Worm (Caenorhabditis elegans) whole organism, L4 larva: Measurements from ENCODE around the gene mksr-2.
A peak's percentile ranks its signal among the peaks of the same experiment; 100 is the strongest.

Experiments
- D1046.2 ChIP-seq: fragments of 200-800 bp; sonication (Bioruptor generic); IDR thresholded peaks from 2 replicates; pipeline ENCODE4 v1.3.6; 2022; ENCODE audit warnings: missing genetic modification characterization, missing compliant biosample characterization
- F10B5.3 ChIP-seq: sonication (generic microtip); optimal IDR thresholded peaks from 2 replicates; lab custom pipeline; 2016; ENCODE audit warnings: mild to moderate bottlenecking, missing genetic modification characterization, missing compliant biosample characterization
- F37D6.2 ChIP-seq: sonication (generic microtip); optimal IDR thresholded peaks from 2 replicates; lab custom pipeline; 2016; ENCODE audit warnings: mild to moderate bottlenecking, missing genetic modification characterization, missing compliant biosample characterization
- F49E8.2 ChIP-seq: sonication (generic microtip); optimal IDR thresholded peaks from 2 replicates; lab custom pipeline; 2016; ENCODE audit warnings: missing compliant biosample characterization, mild to moderate bottlenecking, missing genetic modification characterization, borderline replicate concordance
- R02D3.7 ChIP-seq: fragments of 150-350 bp; sonication (generic microtip); optimal IDR thresholded peaks from 3 replicates; lab custom pipeline; 2014; ENCODE audit warnings: missing biosample characterization, missing genetic modification characterization
- T20F7.1 ChIP-seq: fragments of 200-800 bp; sonication (Bioruptor generic); optimal IDR thresholded peaks from 2 replicates; lab custom pipeline; 2018; ENCODE audit warnings: mild to moderate bottlenecking, missing genetic modification characterization, missing compliant biosample characterization
- T26A8.4 ChIP-seq: fragments of 200-800 bp; sonication (Bioruptor generic); IDR thresholded peaks from 2 replicates; pipeline ENCODE4 v1.3.6; 2022; ENCODE audit warnings: missing genetic modification characterization, missing compliant biosample characterization
- Y105C5A.15 ChIP-seq: fragments of 200-800 bp; sonication (Bioruptor generic); IDR thresholded peaks from 2 replicates; pipeline ENCODE4 v1.3.6; 2022; ENCODE audit warnings: missing genetic modification characterization, missing compliant biosample characterization
- Y5F2A.4 ChIP-seq: fragments of 200-800 bp; sonication (Bioruptor generic); optimal IDR thresholded peaks from 2 replicates; lab custom pipeline; 2018; ENCODE audit warnings: mild to moderate bottlenecking, missing genetic modification characterization, missing compliant biosample characterization
- ZK337.2 ChIP-seq: fragments of 200-800 bp; sonication (Bioruptor generic); IDR thresholded peaks from 2 replicates; pipeline ENCODE4 v1.3.6; 2022; ENCODE audit warnings: missing genetic modification reagents, missing genetic modification characterization, missing compliant biosample characterization
- ZK546.5 ChIP-seq, 2 experiments: sonication (generic microtip); optimal IDR thresholded peaks; 2 replicates each; lab custom pipeline; 2017; ENCODE audit warnings: missing biosample characterization in 2 of 2, missing genetic modification characterization in 2 of 2
- ama-1 ChIP-seq: fragments of 150-350 bp; optimal IDR thresholded peaks from 2 replicates; lab custom pipeline; 2014; ENCODE audit warnings: inconsistent platforms, mixed read lengths
- attf-4 ChIP-seq: sonication (generic microtip); optimal IDR thresholded peaks from 3 replicates; lab custom pipeline; 2017; ENCODE audit warnings: missing biosample characterization, missing genetic modification characterization
- ceh-28 ChIP-seq: fragments of 150-350 bp; optimal IDR thresholded peaks from 2 replicates; lab custom pipeline; 2014; ENCODE audit warnings: missing biosample characterization, missing genetic modification reagents, missing genetic modification characterization
- ceh-82 ChIP-seq: sonication (generic microtip); optimal IDR thresholded peaks from 2 replicates; lab custom pipeline; 2017; ENCODE audit warnings: missing biosample characterization, missing genetic modification characterization
- daf-19 ChIP-seq: fragments of 200-800 bp; sonication (Bioruptor generic); conservative IDR thresholded peaks from 2 replicates; pipeline ENCODE4 v1.3.6; 2022; ENCODE audit warnings: missing genetic modification characterization, missing compliant biosample characterization
- dpl-1 ChIP-seq: fragments of 150-350 bp; optimal IDR thresholded peaks from 2 replicates; lab custom pipeline; 2014; ENCODE audit warnings: missing biosample characterization, missing genetic modification reagents, missing genetic modification characterization
- egl-43 ChIP-seq: fragments of 200-800 bp; sonication (Bioruptor generic); IDR thresholded peaks from 2 replicates; pipeline ENCODE4 v1.3.6; 2022; ENCODE audit warnings: missing genetic modification reagents, missing genetic modification characterization, missing compliant biosample characterization
- hif-1 ChIP-seq, 2 experiments: sonication (generic microtip); optimal IDR thresholded peaks; 2 replicates each; lab custom pipeline; 2016 to 2017; ENCODE audit warnings: missing compliant biosample characterization in 2 of 2, missing genetic modification characterization in 2 of 2, missing genetic modification reagents in 2 of 2, missing genotype in 2 of 2, mild to moderate bottlenecking in 1 of 2
- lim-7 ChIP-seq: fragments of 200-800 bp; sonication (Bioruptor generic); IDR thresholded peaks from 2 replicates; pipeline ENCODE4 v1.3.6; 2022; ENCODE audit warnings: missing genetic modification characterization, missing compliant biosample characterization
- lin-13 ChIP-seq: fragments of 150-350 bp; optimal IDR thresholded peaks from 2 replicates; lab custom pipeline; 2014; ENCODE audit warnings: missing biosample characterization, missing genetic modification reagents, missing genetic modification characterization
- lin-38 ChIP-seq: fragments of 200-800 bp; sonication (Bioruptor generic); IDR thresholded peaks from 2 replicates; pipeline ENCODE4 v1.3.6; 2022; ENCODE audit warnings: missing genetic modification reagents, missing genetic modification characterization, missing compliant biosample characterization
- lin-39 ChIP-seq: fragments of 150-350 bp; optimal IDR thresholded peaks from 2 replicates; lab custom pipeline; 2014; ENCODE audit warnings: missing biosample characterization, missing genetic modification reagents, missing genetic modification characterization
- mdt-29 ChIP-seq: fragments of 200-800 bp; sonication (Bioruptor generic); IDR thresholded peaks from 2 replicates; pipeline ENCODE4 v1.3.6; 2022; ENCODE audit warnings: missing genetic modification reagents, missing genetic modification characterization, missing compliant biosample characterization
- mep-1 ChIP-seq: fragments of 150-350 bp; sonication (generic microtip); optimal IDR thresholded peaks from 3 replicates; lab custom pipeline; 2014; ENCODE audit warnings: missing biosample characterization, missing genetic modification characterization
- mxl-2 ChIP-seq: fragments of 200-800 bp; sonication (Bioruptor generic); conservative IDR thresholded peaks from 2 replicates; pipeline ENCODE4 v1.3.6; 2022; ENCODE audit warnings: missing genetic modification reagents, missing genetic modification characterization, missing compliant biosample characterization
- mxl-3 ChIP-seq: fragments of 200-800 bp; sonication (Bioruptor generic); optimal IDR thresholded peaks from 2 replicates; lab custom pipeline; 2018; ENCODE audit warnings: mild to moderate bottlenecking, missing genetic modification characterization, missing compliant biosample characterization
- nhr-10 ChIP-seq: fragments of 150-350 bp; optimal IDR thresholded peaks from 2 replicates; lab custom pipeline; 2014; ENCODE audit warnings: missing biosample characterization, missing genetic modification characterization
- nhr-102 ChIP-seq: sonication (generic microtip); optimal IDR thresholded peaks from 2 replicates; lab custom pipeline; 2016; ENCODE audit warnings: mild to moderate bottlenecking, missing genetic modification characterization, moderate library complexity, missing compliant biosample characterization
- nhr-11 ChIP-seq: fragments of 150-350 bp; optimal IDR thresholded peaks from 2 replicates; lab custom pipeline; 2014; ENCODE audit warnings: missing biosample characterization, missing genetic modification characterization
- nhr-111 ChIP-seq: fragments of 200-800 bp; sonication (Bioruptor generic); optimal IDR thresholded peaks from 2 replicates; lab custom pipeline; 2018; ENCODE audit warnings: mild to moderate bottlenecking, missing genetic modification characterization, missing compliant biosample characterization
- nhr-25 ChIP-seq: sonication (generic microtip); optimal IDR thresholded peaks from 2 replicates; lab custom pipeline; 2017; ENCODE audit warnings: missing genetic modification characterization, mild to moderate bottlenecking, missing compliant biosample characterization, antibody characterized with exemption, moderate library complexity, borderline replicate concordance; ENCODE audit not compliant: insufficient read depth
- nhr-41 ChIP-seq: fragments of 200-800 bp; sonication (Bioruptor generic); IDR thresholded peaks from 2 replicates; pipeline ENCODE4 v1.3.6; 2022; ENCODE audit warnings: missing genetic modification reagents, missing genetic modification characterization, missing compliant biosample characterization
- nhr-48 ChIP-seq: sonication (generic microtip); optimal IDR thresholded peaks from 2 replicates; lab custom pipeline; 2016; ENCODE audit warnings: mild to moderate bottlenecking, missing genetic modification characterization, missing compliant biosample characterization
- nhr-77 ChIP-seq: fragments of 150-350 bp; optimal IDR thresholded peaks from 2 replicates; lab custom pipeline; 2014; ENCODE audit warnings: missing biosample characterization, missing genetic modification characterization
- pha-4 ChIP-seq, 2 experiments: fragments of 150-350 bp in 1 of 2; fragments of 200-800 bp in 1 of 2; sonication (Bioruptor generic) in 1 of 2; IDR thresholded peaks in 1 of 2; optimal IDR thresholded peaks in 1 of 2; 2 replicates each; pipeline versions ENCODE4 v1.3.6 to Lab custom; 2014 to 2022; ENCODE audit warnings: missing genetic modification characterization in 2 of 2, missing genetic modification reagents in 2 of 2, missing biosample characterization in 1 of 2, missing compliant biosample characterization in 1 of 2
- skn-1 ChIP-seq: fragments of 150-350 bp; optimal IDR thresholded peaks from 2 replicates; lab custom pipeline; 2014; ENCODE audit warnings: missing biosample characterization, missing genetic modification characterization
- spr-1 ChIP-seq: sonication (generic microtip); optimal IDR thresholded peaks from 2 replicates; lab custom pipeline; 2016; ENCODE audit warnings: mild to moderate bottlenecking, missing genetic modification characterization, missing compliant biosample characterization
- tag-97 ChIP-seq: fragments of 200-800 bp; sonication (Bioruptor generic); IDR thresholded peaks from 2 replicates; pipeline ENCODE4 v1.3.6; 2022; ENCODE audit warnings: missing genetic modification characterization, missing compliant biosample characterization
- tra-1 ChIP-seq: fragments of 200-800 bp; sonication (Bioruptor generic); IDR thresholded peaks from 2 replicates; pipeline ENCODE4 v1.3.6; 2022; ENCODE audit warnings: missing genetic modification reagents, missing genetic modification characterization, missing compliant biosample characterization
- unc-130 ChIP-seq: sonication (generic microtip); optimal IDR thresholded peaks from 2 replicates; lab custom pipeline; 2016; ENCODE audit warnings: missing genetic modification reagents, missing genetic modification characterization, missing compliant biosample characterization
- unc-62 ChIP-seq, 3 experiments: fragments of 150-350 bp in 1 of 3; sonication (generic microtip); optimal IDR thresholded peaks in 2 of 3; peaks in 1 of 3; 1 replicate in 1 of 3; 2 replicates in 2 of 3; lab custom pipeline; 2014 to 2017; ENCODE audit warnings: missing biosample characterization in 3 of 3, missing genetic modification characterization in 3 of 3, missing genetic modification reagents in 3 of 3, missing genotype in 1 of 3
- vab-7 ChIP-seq: fragments of 200-800 bp; sonication (Bioruptor generic); IDR thresholded peaks from 2 replicates; pipeline ENCODE4 v1.3.6; 2022; ENCODE audit warnings: missing genetic modification reagents, missing genetic modification characterization, missing compliant biosample characterization
- zag-1 ChIP-seq: fragments of 150-350 bp; optimal IDR thresholded peaks from 2 replicates; lab custom pipeline; 2014; ENCODE audit warnings: missing biosample characterization, missing genetic modification characterization
- zfp-2 ChIP-seq: sonication (generic microtip); optimal IDR thresholded peaks from 2 replicates; lab custom pipeline; 2016; ENCODE audit warnings: mild to moderate bottlenecking, missing genetic modification characterization, missing compliant biosample characterization
- zfp-3 ChIP-seq: fragments of 200-800 bp; sonication (Bioruptor generic); conservative IDR thresholded peaks from 2 replicates; pipeline ENCODE4 v1.3.6; 2022; ENCODE audit warnings: missing genetic modification reagents, missing genetic modification characterization, missing compliant biosample characterization
- zip-11 ChIP-seq: fragments of 200-800 bp; sonication (Bioruptor generic); IDR thresholded peaks from 2 replicates; pipeline ENCODE4 v1.3.6; 2022; ENCODE audit warnings: missing genetic modification characterization, missing compliant biosample characterization
- ztf-11 ChIP-seq: fragments of 150-350 bp; optimal IDR thresholded peaks from 2 replicates; lab custom pipeline; 2014; ENCODE audit warnings: missing biosample characterization, missing genetic modification characterization

Gene mksr-2

DNA sequence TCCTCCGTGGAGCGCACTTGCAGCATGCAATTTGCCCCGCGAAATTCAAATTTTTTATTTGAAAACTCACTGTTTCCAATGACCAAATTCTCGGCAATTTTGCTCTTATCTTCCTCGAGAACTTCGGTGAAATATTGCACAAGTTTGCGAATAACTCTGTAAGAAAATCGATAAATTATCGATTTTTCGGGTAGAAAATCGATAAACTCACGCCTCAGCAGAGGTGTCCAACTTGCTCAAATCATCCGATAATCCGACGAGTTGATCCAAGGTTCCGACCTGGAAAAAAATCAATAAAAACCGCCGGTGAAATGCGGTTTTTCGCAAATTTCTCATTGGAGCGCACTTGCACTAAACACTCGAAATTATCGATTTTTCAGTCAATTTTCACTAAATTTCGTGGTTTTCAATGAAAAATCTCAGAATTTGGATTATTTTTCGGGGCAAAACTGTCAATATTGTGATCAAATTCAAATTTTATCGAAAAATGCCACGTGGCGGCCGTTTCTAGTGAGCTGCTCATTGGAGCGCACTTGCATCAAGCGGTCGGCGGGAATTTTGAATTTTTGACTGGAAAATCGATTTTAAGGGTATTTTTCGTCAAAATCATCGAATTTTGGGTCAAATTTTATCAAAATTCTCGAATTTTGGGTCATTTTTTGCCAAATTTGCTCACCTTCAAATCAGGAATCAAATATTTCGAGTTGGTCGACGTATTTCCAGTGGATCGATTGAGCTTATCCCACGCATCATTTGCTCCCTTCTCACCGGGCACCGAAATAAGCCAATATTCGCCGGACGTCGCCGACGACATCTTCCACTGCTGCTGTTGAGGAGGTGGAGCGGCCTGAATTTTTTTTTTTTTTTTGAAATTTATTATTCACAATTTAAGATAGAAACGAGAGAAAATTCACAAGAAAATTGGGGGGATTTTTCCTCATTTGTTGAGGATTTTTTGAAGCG, 7.7 kb upstream of the mksr-2 start, which contains the start of gene vha-11:
Gene vha-11, minus strand, starts transcription at position 847 of the 963 bp plus-strand sequence.
- TF ChIP-seq egl-43 (GFP tag; lab: Robert Waterston, UW), result no peak
- TF ChIP-seq D1046.2 (GFP tag; lab: Robert Waterston, UW), result no peak
- TF ChIP-seq dpl-1 (GFP tag; lab: Kevin White, UChicago), result no peak
- no peak for TF ChIP-seq nhr-41 (GFP tag; lab: Robert Waterston, UW)
- TF ChIP-seq lin-13 (GFP tag; lab: Kevin White, UChicago), result no peak
- peak; percentile 51; the same call in 1 of the 2 replicates for TF ChIP-seq zfp-3
- no peak for TF ChIP-seq hif-1 (tag; optimal IDR thresholded peaks at IDR 0.05; lab: Kevin White, UChicago)
- no peak for TF ChIP-seq nhr-48
- no peak for TF ChIP-seq F49E8.2
- TF ChIP-seq T26A8.4, result no peak
- TF ChIP-seq mdt-29 (GFP tag; lab: Robert Waterston, UW), result 0 out of 2 replicates have a peak, but pooled peaks have one; percentile 7
- no peak for TF ChIP-seq nhr-25
- TF ChIP-seq zip-11 (GFP tag; lab: Robert Waterston, UW), result no peak
- TF ChIP-seq nhr-11 (tag; lab: Kevin White, UChicago), result no peak
- no peak for TF ChIP-seq nhr-77 (tag; lab: Kevin White, UChicago)
- TF ChIP-seq mxl-2, result no peak
- TF ChIP-seq skn-1 (tag; lab: Kevin White, UChicago), result no peak
- TF ChIP-seq ceh-28 (tag; lab: Kevin White, UChicago), result peak; percentile 90
- peak; percentile 62 for TF ChIP-seq ama-1 (lab: Kevin White, UChicago)
- no peak for TF ChIP-seq spr-1 (tag; lab: Kevin White, UChicago)
- no peak for TF ChIP-seq F37D6.2 (tag; lab: Kevin White, UChicago)
- TF ChIP-seq nhr-10 (tag; lab: Kevin White, UChicago), result no peak
- TF ChIP-seq zfp-2 (tag; lab: Kevin White, UChicago), result no peak
- no peak for TF ChIP-seq unc-62 (GFP tag; optimal IDR thresholded peaks at IDR 0.05 in 1 of 2; lab: Kevin White, UChicago)
- no peak for TF ChIP-seq unc-62 (tag; optimal IDR thresholded peaks at IDR 0.05; lab: Kevin White, UChicago)
- no peak for TF ChIP-seq vab-7 (GFP tag; lab: Robert Waterston, UW)
- TF ChIP-seq T20F7.1, result no peak
- no peak for TF ChIP-seq ztf-11 (tag; lab: Kevin White, UChicago)
- TF ChIP-seq ZK337.2 (GFP tag; lab: Robert Waterston, UW), result no peak
- TF ChIP-seq ceh-82 (tag; lab: Kevin White, UChicago), result no peak
- no peak for TF ChIP-seq mep-1
- 0 out of 2 replicates have a peak, but pooled peaks have one; percentile 4 for TF ChIP-seq lim-7
- no peak for TF ChIP-seq daf-19 (GFP tag; lab: Robert Waterston, UW)
- TF ChIP-seq R02D3.7 (tag; lab: Kevin White, UChicago), result no peak
- no peak for TF ChIP-seq ZK546.5 (tag; optimal IDR thresholded peaks at IDR 0.05; lab: Kevin White, UChicago)
- 0 out of 2 replicates have a peak, but pooled peaks have one; percentile 13 for TF ChIP-seq tra-1 (GFP tag; lab: Robert Waterston, UW)
- no peak for TF ChIP-seq nhr-111 (GFP tag; lab: Kevin White, UChicago)
- TF ChIP-seq nhr-102 (tag; lab: Kevin White, UChicago), result peak; percentile 28
- no peak for TF ChIP-seq unc-130
- no peak for TF ChIP-seq Y5F2A.4
- TF ChIP-seq Y105C5A.15, result no peak
- no peak for TF ChIP-seq F10B5.3 (tag; lab: Kevin White, UChicago)
- TF ChIP-seq attf-4 (tag; lab: Kevin White, UChicago), result no peak
- TF ChIP-seq pha-4 (GFP tag; IDR thresholded peaks at IDR 0.05; lab: Robert Waterston, UW), result peak; percentile 27; the same call in 1 of the 2 replicates
- no peak for TF ChIP-seq pha-4 (tag; optimal IDR thresholded peaks at IDR 0.05; lab: Kevin White, UChicago)
- TF ChIP-seq tag-97 (GFP tag; lab: Robert Waterston, UW), result no peak
- no peak for TF ChIP-seq zag-1 (tag; lab: Kevin White, UChicago)
- TF ChIP-seq mxl-3, result no peak
- peak; percentile 76 for TF ChIP-seq lin-38
- no peak for TF ChIP-seq lin-39 (tag; lab: Kevin White, UChicago)
